Fruit fly (Drosophila melanogaster): ENCODE data around the gene dj.

DNA sequence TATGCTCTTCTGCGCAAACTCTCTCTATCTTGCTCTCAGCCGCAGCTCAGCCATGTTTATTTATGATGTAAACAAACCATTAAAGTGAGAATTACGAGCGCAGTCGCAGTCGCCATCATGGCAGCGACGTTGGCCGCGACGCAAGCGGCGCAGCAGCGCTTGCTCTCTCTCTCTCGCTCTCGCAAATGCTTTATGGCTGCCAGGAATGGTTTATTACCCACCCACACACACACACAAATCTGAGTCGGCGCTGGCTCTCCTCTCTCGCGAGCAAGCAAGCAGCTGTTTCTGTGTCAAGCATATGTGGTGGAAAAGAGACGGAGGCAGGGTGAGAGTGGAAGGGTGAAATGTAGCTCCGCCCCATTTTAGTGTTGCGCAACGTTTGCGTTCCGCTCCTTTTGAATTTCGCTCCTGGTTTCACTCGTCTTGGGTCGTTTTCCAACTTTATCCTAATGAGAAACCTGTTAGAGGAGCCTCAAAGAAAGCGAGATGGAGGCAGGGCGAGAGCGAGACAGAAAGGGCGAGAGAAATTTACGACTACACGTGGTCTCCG is 21.8 kb upstream of the dj start:
- TF ChIP-seq Blimp-1 (GFP tag; optimal IDR thresholded peaks at IDR 0.05) (no peak), zen (tag; optimal IDR thresholded peaks at IDR 0.05) (peak; percentile 82), usp (GFP tag; optimal IDR thresholded peaks at IDR 0.05) (no peak), tin (GFP tag; optimal IDR thresholded peaks at IDR 0.05) (peak; percentile 31), maf-S (GFP tag; optimal IDR thresholded peaks at IDR 0.05) (no peak), dan (GFP tag; IDR thresholded peaks at IDR 0.05) (no peak), CG12104 (GFP tag; optimal IDR thresholded peaks at IDR 0.05) (no peak)
